Comparison of ENCODE assay signal across 1 fruit fly cellular context in genomic region chr3R:20832689-20833524, dm6.
TF ChIP-seq lines count a peak whose summit lies in the region.

TSS of gene Synd (plus strand) at chr3R:20832799.

TF ChIP-seq in whole organism, embryonic, 481 proteins besides CTCF, POLR2A, EP300 and RAD21 (continued from another document and continues in another):
- TF ChIP-seq BEAF-32 (GFP tag; optimal IDR thresholded peaks at IDR 0.05; lab: Kevin White, UChicago) (peak; percentile 38), ERR (GFP tag; optimal IDR thresholded peaks at IDR 0.05; lab: Kevin White, UChicago) (no peak), peb (GFP tag; IDR thresholded peaks at IDR 0.05; lab: Robert Waterston, UW) (no peak), CG8924 (tag; optimal IDR thresholded peaks at IDR 0.05; lab: Kevin White, UChicago) (peak; percentile 63), CG12391 (tag; optimal IDR thresholded peaks at IDR 0.05; lab: Kevin White, UChicago) (no peak), nom (GFP tag; optimal IDR thresholded peaks at IDR 0.05; lab: Kevin White, UChicago) (peak; percentile 48), CG6654 (GFP tag; optimal IDR thresholded peaks at IDR 0.05; lab: Kevin White, UChicago) (no peak), kay (GFP tag; optimal IDR thresholded peaks at IDR 0.05; lab: Kevin White, UChicago) (no peak), Hr78 (GFP tag; optimal IDR thresholded peaks at IDR 0.05; lab: Kevin White, UChicago) (peak in 1 of 2 experiments; percentile 85), CG7786 (GFP tag; optimal IDR thresholded peaks at IDR 0.05; lab: Kevin White, UChicago) (no peak), CG8290 (GFP tag; optimal IDR thresholded peaks at IDR 0.05; lab: Kevin White, UChicago) (no peak), CG8290 (tag; optimal IDR thresholded peaks at IDR 0.05; lab: Kevin White, UChicago) (peak in 1 of 2 experiments; percentile 32), CG33557 (GFP tag; optimal IDR thresholded peaks at IDR 0.05; lab: Kevin White, UChicago) (peak; percentile 10), CG12769 (tag; optimal IDR thresholded peaks at IDR 0.05; lab: Kevin White, UChicago) (peak; percentile 54), Med (GFP tag; lab: Kevin White, UChicago) (peak; percentile 81), CHES-1-like (GFP tag; optimal IDR thresholded peaks at IDR 0.05; lab: Kevin White, UChicago) (peak; percentile 25), CG3995 (GFP tag; optimal IDR thresholded peaks at IDR 0.05; lab: Kevin White, UChicago) (peak; percentile 23), Deaf1 (tag; optimal IDR thresholded peaks at IDR 0.05; lab: Kevin White, UChicago) (peak; percentile 68), NC2α (GFP tag; optimal IDR thresholded peaks at IDR 0.05; lab: Kevin White, UChicago) (no peak), Dek (tag; optimal IDR thresholded peaks at IDR 0.05; lab: Kevin White, UChicago) (no peak), nau (GFP tag; optimal IDR thresholded peaks at IDR 0.05; lab: Kevin White, UChicago) (peak; percentile 1), CG14441 (GFP tag; IDR thresholded peaks at IDR 0.05; lab: Robert Waterston, UW) (peak; percentile 44; the same call in 1 of the 2 replicates), HLH54F (GFP tag; optimal IDR thresholded peaks at IDR 0.05; lab: Kevin White, UChicago) (peak; percentile 35), nmo (GFP tag; optimal IDR thresholded peaks at IDR 0.05; lab: Kevin White, UChicago) (peak; percentile 56), CG10267 (tag; optimal IDR thresholded peaks at IDR 0.05; lab: Kevin White, UChicago) (peak; percentile 32), CG18262 (tag; optimal IDR thresholded peaks at IDR 0.05; lab: Kevin White, UChicago) (peak; percentile 10), B-H1 (GFP tag; IDR thresholded peaks at IDR 0.05; lab: Robert Waterston, UW) (no peak), schlank (tag; optimal IDR thresholded peaks at IDR 0.05; lab: Kevin White, UChicago) (no peak), mirr (GFP tag; optimal IDR thresholded peaks at IDR 0.05; lab: Kevin White, UChicago) (peak; percentile 27), Nf-YC (tag; optimal IDR thresholded peaks at IDR 0.05; lab: Kevin White, UChicago) (peak; percentile 41), GATAe (GFP tag; conservative IDR thresholded peaks at IDR 0.05; lab: Robert Waterston, UW) (0 out of 2 replicates have a peak, but pooled peaks have one; percentile 12), dimm (GFP tag; IDR thresholded peaks at IDR 0.05; lab: Robert Waterston, UW) (no peak), Hmr (GFP tag; optimal IDR thresholded peaks at IDR 0.05; lab: Kevin White, UChicago) (peak; percentile 38), CG6689 (GFP tag; IDR thresholded peaks at IDR 0.05; lab: Robert Waterston, UW) (0 out of 2 replicates have a peak, but pooled peaks have one; percentile 17), Trl (optimal IDR thresholded peaks at IDR 0.05; lab: Kevin White, UChicago) (peak in 1 of 2 experiments; percentile 6), Trl (GFP tag; optimal IDR thresholded peaks at IDR 0.05; lab: Kevin White, UChicago) (no peak), CG11504 (tag; optimal IDR thresholded peaks at IDR 0.05; lab: Kevin White, UChicago) (peak; percentile 34), lola (GFP tag; optimal IDR thresholded peaks at IDR 0.05; lab: Kevin White, UChicago) (peak in 1 of 3 experiments; percentile 81), CG18599 (GFP tag; optimal IDR thresholded peaks at IDR 0.05; lab: Kevin White, UChicago) (peak; percentile 52), stc (GFP tag; IDR thresholded peaks at IDR 0.05; lab: Robert Waterston, UW) (peak; percentile 14; the same call in 1 of the 2 replicates), lilli (GFP tag; optimal IDR thresholded peaks at IDR 0.05; lab: Kevin White, UChicago) (peak; percentile 18), CG12659 (GFP tag; optimal IDR thresholded peaks at IDR 0.05; lab: Kevin White, UChicago) (peak; percentile 44), CG13296 (GFP tag; optimal IDR thresholded peaks at IDR 0.05; lab: Kevin White, UChicago) (peak; percentile 62), CG9932 (GFP tag; IDR thresholded peaks at IDR 0.05; lab: Robert Waterston, UW) (no peak), CG10431 (GFP tag; optimal IDR thresholded peaks at IDR 0.05; lab: Kevin White, UChicago) (peak; percentile 79), CG4617 (GFP tag; optimal IDR thresholded peaks at IDR 0.05; lab: Kevin White, UChicago; ENCODE audit: borderline replicate concordance) (peak; percentile 35), Jarid2 (GFP tag; optimal IDR thresholded peaks at IDR 0.05; lab: Kevin White, UChicago) (peak; percentile 83), CG13424 (tag; optimal IDR thresholded peaks at IDR 0.05; lab: Kevin White, UChicago) (no peak), Atf3 (GFP tag; optimal IDR thresholded peaks at IDR 0.05; lab: Kevin White, UChicago) (no peak), CG10543 (GFP tag; optimal IDR thresholded peaks at IDR 0.05; lab: Kevin White, UChicago) (peak; percentile 68), CG15269 (tag; optimal IDR thresholded peaks at IDR 0.05; lab: Kevin White, UChicago) (peak; percentile 2), sima (GFP tag; optimal IDR thresholded peaks at IDR 0.05; lab: Kevin White, UChicago) (no peak), CG32772 (GFP tag; IDR thresholded peaks at IDR 0.05; lab: Robert Waterston, UW) (peak; percentile 41; the same call in 1 of the 2 replicates), gfzf (GFP tag; optimal IDR thresholded peaks at IDR 0.05; lab: Kevin White, UChicago) (peak; percentile 85), Lhr (GFP tag; optimal IDR thresholded peaks at IDR 0.05; lab: Kevin White, UChicago) (peak; percentile 10), crp (GFP tag; optimal IDR thresholded peaks at IDR 0.05; lab: Kevin White, UChicago) (peak in 1 of 2 experiments; percentile 64), B-H2 (GFP tag; optimal IDR thresholded peaks at IDR 0.05; lab: Kevin White, UChicago) (peak; percentile 2), Dp (GFP tag; optimal IDR thresholded peaks at IDR 0.05; lab: Kevin White, UChicago) (peak; percentile 31), crc (GFP tag; optimal IDR thresholded peaks at IDR 0.05; lab: Kevin White, UChicago) (no peak), chn (GFP tag; optimal IDR thresholded peaks at IDR 0.05; lab: Kevin White, UChicago) (no peak), Atf-2 (GFP tag; optimal IDR thresholded peaks at IDR 0.05; lab: Kevin White, UChicago) (no peak), Ets97D (GFP tag; optimal IDR thresholded peaks at IDR 0.05; lab: Kevin White, UChicago) (peak; percentile 2), CG4282 (GFP tag; optimal IDR thresholded peaks at IDR 0.05; lab: Kevin White, UChicago) (peak; percentile 17), CG2678 (tag; optimal IDR thresholded peaks at IDR 0.05; lab: Kevin White, UChicago) (peak; percentile 52), exex (tag; optimal IDR thresholded peaks at IDR 0.05; lab: Kevin White, UChicago) (peak; percentile 39), gem (tag; optimal IDR thresholded peaks at IDR 0.05; lab: Kevin White, UChicago) (peak; percentile 5), CG9215 (GFP tag; IDR thresholded peaks at IDR 0.05; lab: Robert Waterston, UW) (no peak), cwo (GFP tag; optimal IDR thresholded peaks at IDR 0.05; lab: Kevin White, UChicago) (peak; percentile 35), Aef1 (GFP tag; IDR thresholded peaks at IDR 0.05; lab: Robert Waterston, UW) (peak; percentile 68; the same call in 2 of the 3 replicates), amos (GFP tag; IDR thresholded peaks at IDR 0.05; lab: Robert Waterston, UW; ENCODE audit: partially characterized antibody) (peak; percentile 18; the same call in 1 of the 2 replicates), HLH4C (GFP tag; IDR thresholded peaks at IDR 0.05; lab: Robert Waterston, UW; ENCODE audit: partially characterized antibody) (no peak), HmgZ (tag; optimal IDR thresholded peaks at IDR 0.05; lab: Kevin White, UChicago) (peak; percentile 28), sim (GFP tag; IDR thresholded peaks at IDR 0.05; lab: Robert Waterston, UW) (no peak), grau (tag; optimal IDR thresholded peaks at IDR 0.05; lab: Kevin White, UChicago) (peak; percentile 17), CG15514 (GFP tag; optimal IDR thresholded peaks at IDR 0.05; lab: Kevin White, UChicago) (peak; percentile 25), zfh2 (GFP tag; optimal IDR thresholded peaks at IDR 0.05; lab: Kevin White, UChicago) (peak; percentile 10), dpn (GFP tag; optimal IDR thresholded peaks at IDR 0.05; lab: Kevin White, UChicago) (peak in 1 of 2 experiments; percentile 49), dysf (GFP tag; IDR thresholded peaks at IDR 0.05; lab: Robert Waterston, UW) (peak; percentile 35; the same call in 1 of the 3 replicates), CG6813 (GFP tag; optimal IDR thresholded peaks at IDR 0.05; lab: Kevin White, UChicago) (peak; percentile 7), CG17568 (GFP tag; optimal IDR thresholded peaks at IDR 0.05; lab: Kevin White, UChicago) (peak; percentile 43), ems (GFP tag; optimal IDR thresholded peaks at IDR 0.05; lab: Kevin White, UChicago) (no peak), Xbp1 (GFP tag; optimal IDR thresholded peaks at IDR 0.05; lab: Kevin White, UChicago) (no peak), Drgx (GFP tag; IDR thresholded peaks at IDR 0.05; lab: Robert Waterston, UW) (0 out of 2 replicates have a peak, but pooled peaks have one; percentile 16), CG2712 (tag; optimal IDR thresholded peaks at IDR 0.05; lab: Kevin White, UChicago) (peak; percentile 11), CG14014 (GFP tag; IDR thresholded peaks at IDR 0.05; lab: Robert Waterston, UW) (no peak; the same call in 1 of the 2 replicates), CG1602 (GFP tag; optimal IDR thresholded peaks at IDR 0.05; lab: Kevin White, UChicago) (no peak), Hr51 (GFP tag; optimal IDR thresholded peaks at IDR 0.05; lab: Kevin White, UChicago) (peak in 1 of 2 experiments; percentile 9), BtbVII (GFP tag; optimal IDR thresholded peaks at IDR 0.05; lab: Kevin White, UChicago) (peak; percentile 69), scrt (GFP tag; optimal IDR thresholded peaks at IDR 0.05; lab: Kevin White, UChicago) (peak; percentile 9), CG4360 (GFP tag; IDR thresholded peaks at IDR 0.05; lab: Robert Waterston, UW) (peak; percentile 64; the same call in 1 of the 2 replicates), E2f2 (GFP tag; IDR thresholded peaks at IDR 0.05; lab: Robert Waterston, UW) (0 out of 2 replicates have a peak, but pooled peaks have one; percentile 9), hb (GFP tag; IDR thresholded peaks at IDR 0.05; lab: Robert Waterston, UW; ENCODE audit: partially characterized antibody) (0 out of 3 replicates have a peak, but pooled peaks have one; percentile 29), YL-1 (GFP tag; optimal IDR thresholded peaks at IDR 0.05; lab: Kevin White, UChicago) (peak; percentile 44), tx (GFP tag; optimal IDR thresholded peaks at IDR 0.05; lab: Kevin White, UChicago) (no peak), Meics (GFP tag; optimal IDR thresholded peaks at IDR 0.05; lab: Kevin White, UChicago) (peak; percentile 49), sqz (GFP tag; optimal IDR thresholded peaks at IDR 0.05; lab: Kevin White, UChicago) (peak; percentile 90), pros (GFP tag; optimal IDR thresholded peaks at IDR 0.05; lab: Kevin White, UChicago) (peak; percentile 90), Doc2 (GFP tag; IDR thresholded peaks at IDR 0.05; lab: Robert Waterston, UW) (no peak), sna (GFP tag; IDR thresholded peaks at IDR 0.05; lab: Robert Waterston, UW; ENCODE audit: partially characterized antibody) (0 out of 2 replicates have a peak, but pooled peaks have one; percentile 26), CrebB (tag; optimal IDR thresholded peaks at IDR 0.05; lab: Kevin White, UChicago) (peak; percentile 31), CG12071 (GFP tag; optimal IDR thresholded peaks at IDR 0.05; lab: Kevin White, UChicago) (peak; percentile 18), crol (GFP tag; IDR thresholded peaks at IDR 0.05; lab: Robert Waterston, UW) (0 out of 2 replicates have a peak, but pooled peaks have one; percentile 26), CG3281 (GFP tag; optimal IDR thresholded peaks at IDR 0.05; lab: Kevin White, UChicago) (peak; percentile 34), Tbp (GFP tag; optimal IDR thresholded peaks at IDR 0.05; lab: Kevin White, UChicago) (peak; percentile 19), pho (GFP tag; optimal IDR thresholded peaks at IDR 0.05; lab: Kevin White, UChicago) (no peak), da (GFP tag; optimal IDR thresholded peaks at IDR 0.05; lab: Kevin White, UChicago) (no peak), CG11695 (GFP tag; IDR thresholded peaks at IDR 0.05; lab: Robert Waterston, UW) (0 out of 3 replicates have a peak, but pooled peaks have one; percentile 31), ase (GFP tag; IDR thresholded peaks at IDR 0.05; lab: Robert Waterston, UW) (no peak), CG16863 (GFP tag; optimal IDR thresholded peaks at IDR 0.05; lab: Kevin White, UChicago) (no peak), CG17385 (GFP tag; optimal IDR thresholded peaks at IDR 0.05; lab: Kevin White, UChicago) (peak; percentile 20), CG7357 (GFP tag; IDR thresholded peaks at IDR 0.05; lab: Robert Waterston, UW) (peak; percentile 24; the same call in 1 of the 3 replicates), CG13894 (tag; optimal IDR thresholded peaks at IDR 0.05; lab: Kevin White, UChicago) (peak; percentile 3), Eip74EF (GFP tag; optimal IDR thresholded peaks at IDR 0.05; lab: Kevin White, UChicago) (peak in 1 of 2 experiments; percentile 31), Pdp1 (GFP tag; optimal IDR thresholded peaks at IDR 0.05; lab: Kevin White, UChicago) (peak in 1 of 2 experiments; percentile 91), abd-A (tag; optimal IDR thresholded peaks at IDR 0.05; lab: Kevin White, UChicago) (peak; percentile 29), CG7987 (GFP tag; optimal IDR thresholded peaks at IDR 0.05; lab: Kevin White, UChicago) (no peak), pzg (GFP tag; optimal IDR thresholded peaks at IDR 0.05; lab: Kevin White, UChicago) (peak; percentile 78), slbo (GFP tag; IDR thresholded peaks at IDR 0.05; lab: Robert Waterston, UW) (no peak), wdn (GFP tag; IDR thresholded peaks at IDR 0.05; lab: Robert Waterston, UW) (no peak), sens (GFP tag; lab: Kevin White, UChicago) (peak; percentile 69), Ssrp (tag; optimal IDR thresholded peaks at IDR 0.05; lab: Kevin White, UChicago) (no peak), CG8388 (GFP tag; optimal IDR thresholded peaks at IDR 0.05; lab: Kevin White, UChicago) (peak; percentile 4), sd (tag; optimal IDR thresholded peaks at IDR 0.05; lab: Kevin White, UChicago) (peak; percentile 98), trem (tag; optimal IDR thresholded peaks at IDR 0.05; lab: Kevin White, UChicago) (peak; percentile 33), CG7556 (GFP tag; optimal IDR thresholded peaks at IDR 0.05; lab: Kevin White, UChicago) (peak; percentile 20), unc-4 (GFP tag; IDR thresholded peaks at IDR 0.05; lab: Robert Waterston, UW; ENCODE audit: partially characterized antibody) (peak; percentile 49; the same call in 1 of the 2 replicates), vvl (GFP tag; IDR thresholded peaks at IDR 0.05; lab: Robert Waterston, UW) (0 out of 2 replicates have a peak, but pooled peaks have one; percentile 6), CG13624 (GFP tag; optimal IDR thresholded peaks at IDR 0.05; lab: Kevin White, UChicago) (peak; percentile 24)
